Worm (Caenorhabditis elegans) whole organism, L1 larva: ENCODE results near the gene F41D9.2.
A peak's percentile ranks its signal among the peaks of the same experiment; 100 is the strongest.

Experiments
- C04F5.9 ChIP-seq: sonication (generic microtip); optimal IDR thresholded peaks from 2 replicates; lab custom pipeline; 2016; ENCODE audit warnings: missing genetic modification characterization, missing compliant biosample characterization
- C16A3.4 ChIP-seq: fragments of 150-350 bp; optimal IDR thresholded peaks from 2 replicates; lab custom pipeline; 2014; ENCODE audit warnings: missing biosample characterization, missing genetic modification characterization
- C34B4.2 ChIP-seq: sonication (generic microtip); optimal IDR thresholded peaks from 2 replicates; lab custom pipeline; 2017; ENCODE audit warnings: mild to moderate bottlenecking, missing genetic modification characterization, missing compliant biosample characterization
- F16B12.6 ChIP-seq: fragments of 150-350 bp; optimal IDR thresholded peaks from 2 replicates; lab custom pipeline; 2014; ENCODE audit warnings: missing biosample characterization, missing genetic modification characterization
- aha-1 ChIP-seq: fragments of 150-350 bp; optimal IDR thresholded peaks from 2 replicates; lab custom pipeline; 2014; ENCODE audit warnings: missing biosample characterization, missing genetic modification characterization
- alr-1 ChIP-seq: fragments of 200-800 bp; sonication (Bioruptor generic); optimal IDR thresholded peaks from 2 replicates; lab custom pipeline; 2018; ENCODE audit warnings: borderline replicate concordance, mild to moderate bottlenecking, missing genetic modification characterization, missing compliant biosample characterization
- ceh-8 ChIP-seq: fragments of 200-800 bp; sonication (Bioruptor generic); optimal IDR thresholded peaks from 2 replicates; lab custom pipeline; 2018; ENCODE audit warnings: mild to moderate bottlenecking, missing genetic modification characterization, moderate library complexity, missing compliant biosample characterization
- ceh-82 ChIP-seq, 3 experiments: fragments of 150-350 bp in 1 of 3; sonication (generic microtip) in 2 of 3; optimal IDR thresholded peaks; 2 replicates each; lab custom pipeline; 2014 to 2017; ENCODE audit warnings: missing biosample characterization in 3 of 3, missing genetic modification characterization in 3 of 3
- ceh-88 ChIP-seq: fragments of 200-800 bp; sonication (Bioruptor generic); IDR thresholded peaks from 2 replicates; pipeline ENCODE4 v1.3.6; 2022; ENCODE audit warnings: missing genetic modification characterization, missing compliant biosample characterization
- ceh-90 ChIP-seq: sonication (generic microtip); optimal IDR thresholded peaks from 2 replicates; lab custom pipeline; 2016; ENCODE audit warnings: missing genetic modification characterization, missing compliant biosample characterization
- ces-1 ChIP-seq: fragments of 150-350 bp; optimal IDR thresholded peaks from 2 replicates; lab custom pipeline; 2014; ENCODE audit warnings: missing biosample characterization, missing genetic modification reagents, missing genetic modification characterization
- dsc-1 ChIP-seq: sonication (generic microtip); optimal IDR thresholded peaks from 2 replicates; lab custom pipeline; 2016; ENCODE audit warnings: mild to moderate bottlenecking, missing genetic modification characterization, missing compliant biosample characterization
- efl-3 ChIP-seq: fragments of 200-800 bp; sonication (Bioruptor generic); optimal IDR thresholded peaks from 2 replicates; lab custom pipeline; 2018; ENCODE audit warnings: mild to moderate bottlenecking, missing genetic modification characterization, missing compliant biosample characterization
- ets-5 ChIP-seq: fragments of 200-800 bp; sonication (Bioruptor generic); IDR thresholded peaks from 2 replicates; pipeline ENCODE4 v1.3.6; 2022; ENCODE audit warnings: missing genetic modification characterization, missing compliant biosample characterization
- fkh-10 ChIP-seq: sonication (generic microtip); optimal IDR thresholded peaks from 2 replicates; lab custom pipeline; 2017; ENCODE audit warnings: missing biosample characterization, missing genetic modification reagents, missing genetic modification characterization
- fkh-4 ChIP-seq: sonication (generic microtip); optimal IDR thresholded peaks from 2 replicates; lab custom pipeline; 2016; ENCODE audit warnings: missing compliant biosample characterization, missing genetic modification characterization, borderline replicate concordance
- fkh-8 ChIP-seq: sonication (generic microtip); optimal IDR thresholded peaks from 2 replicates; lab custom pipeline; 2016; ENCODE audit warnings: mild to moderate bottlenecking, missing genetic modification characterization, missing compliant biosample characterization
- fos-1 ChIP-seq: fragments of 150-350 bp; optimal IDR thresholded peaks from 2 replicates; lab custom pipeline; 2014; ENCODE audit warnings: missing biosample characterization, missing genetic modification characterization
- hlh-17 ChIP-seq: fragments of 200-800 bp; sonication (Bioruptor generic); optimal IDR thresholded peaks from 2 replicates; lab custom pipeline; 2018; ENCODE audit warnings: missing genetic modification characterization, mild to moderate bottlenecking, missing compliant biosample characterization, moderate library complexity, borderline replicate concordance
- irx-1 ChIP-seq: sonication (generic microtip); optimal IDR thresholded peaks from 2 replicates; lab custom pipeline; 2016; ENCODE audit warnings: missing genetic modification characterization, missing compliant biosample characterization
- isw-1 ChIP-seq: fragments of 200-800 bp; sonication (Bioruptor generic); IDR thresholded peaks from 2 replicates; pipeline ENCODE4 v1.3.6; 2022; ENCODE audit warnings: missing genetic modification characterization, missing compliant biosample characterization
- lin-14 ChIP-seq: fragments of 200-800 bp; sonication (Bioruptor generic); optimal IDR thresholded peaks from 2 replicates; lab custom pipeline; 2018; ENCODE audit warnings: mild to moderate bottlenecking, missing genetic modification characterization, moderate library complexity, missing compliant biosample characterization
- lin-15B ChIP-seq: fragments of 150-350 bp; sonication (generic microtip); optimal IDR thresholded peaks from 3 replicates; lab custom pipeline; 2014; ENCODE audit warnings: missing biosample characterization, missing genetic modification characterization
- lin-35 ChIP-seq, 2 experiments: fragments of 150-350 bp; optimal IDR thresholded peaks; 2 replicates each; lab custom pipeline; 2014; ENCODE audit warnings: missing biosample characterization in 2 of 2, missing genetic modification characterization in 2 of 2, missing genetic modification reagents in 2 of 2
- lir-3 ChIP-seq: sonication (generic microtip); optimal IDR thresholded peaks from 2 replicates; lab custom pipeline; 2016; ENCODE audit warnings: mild to moderate bottlenecking, missing genetic modification characterization, moderate library complexity, missing compliant biosample characterization; ENCODE audit not compliant: poor library complexity
- lsy-2 ChIP-seq, 2 experiments: fragments of 150-350 bp; optimal IDR thresholded peaks; 2 replicates each; lab custom pipeline; 2014; ENCODE audit warnings: missing biosample characterization in 2 of 2, missing genetic modification characterization in 2 of 2
- nhr-19 ChIP-seq: fragments of 200-800 bp; sonication (Bioruptor generic); conservative IDR thresholded peaks from 2 replicates; pipeline ENCODE4 v1.3.6; 2022; ENCODE audit warnings: missing genetic modification characterization, missing compliant biosample characterization
- nhr-20 ChIP-seq: sonication (generic microtip); optimal IDR thresholded peaks from 2 replicates; lab custom pipeline; 2016; ENCODE audit warnings: mild to moderate bottlenecking, missing genetic modification characterization, missing compliant biosample characterization
- nhr-28 ChIP-seq: fragments of 150-350 bp; optimal IDR thresholded peaks from 2 replicates; lab custom pipeline; 2014; ENCODE audit warnings: missing biosample characterization, missing genetic modification characterization
- nhr-71 ChIP-seq: sonication (generic microtip); optimal IDR thresholded peaks from 2 replicates; lab custom pipeline; 2016; ENCODE audit warnings: mild to moderate bottlenecking, missing genetic modification characterization, moderate library complexity, missing compliant biosample characterization
- nhr-84 ChIP-seq: sonication (generic microtip); optimal IDR thresholded peaks from 2 replicates; lab custom pipeline; 2017; ENCODE audit warnings: missing biosample characterization, missing genetic modification characterization
- nhr-85 ChIP-seq: sonication (generic microtip); peaks from one replicate; lab custom pipeline; 2016; ENCODE audit warnings: missing genetic modification characterization, inconsistent platforms, missing compliant biosample characterization
- nhr-90 ChIP-seq: sonication (generic microtip); optimal IDR thresholded peaks from 2 replicates; lab custom pipeline; 2016; ENCODE audit warnings: mild to moderate bottlenecking, missing genetic modification characterization, missing compliant biosample characterization; ENCODE audit not compliant: poor library complexity
- pag-3 ChIP-seq: sonication (generic microtip); optimal IDR thresholded peaks from 2 replicates; lab custom pipeline; 2017; ENCODE audit warnings: missing genetic modification characterization, mild to moderate bottlenecking, missing compliant biosample characterization, antibody characterized with exemption, borderline replicate concordance; ENCODE audit not compliant: insufficient read depth
- pqm-1 ChIP-seq: sonication (generic microtip); optimal IDR thresholded peaks from 3 replicates; lab custom pipeline; 2017; ENCODE audit warnings: missing biosample characterization, missing genetic modification characterization
- rnt-1 ChIP-seq: sonication (generic microtip); optimal IDR thresholded peaks from 2 replicates; lab custom pipeline; 2016; ENCODE audit warnings: mild to moderate bottlenecking, missing genetic modification characterization, moderate library complexity, missing compliant biosample characterization
- snu-23 ChIP-seq: sonication (generic microtip); optimal IDR thresholded peaks from 2 replicates; lab custom pipeline; 2016; ENCODE audit warnings: missing genetic modification characterization, missing compliant biosample characterization
- tbx-2 ChIP-seq: sonication (generic microtip); optimal IDR thresholded peaks from 2 replicates; lab custom pipeline; 2016; ENCODE audit warnings: missing genetic modification characterization, missing compliant biosample characterization
- tlp-1 ChIP-seq: fragments of 150-350 bp; optimal IDR thresholded peaks from 2 replicates; lab custom pipeline; 2014; ENCODE audit warnings: missing biosample characterization, missing genetic modification characterization
- unc-62 ChIP-seq: fragments of 150-350 bp; optimal IDR thresholded peaks from 2 replicates; lab custom pipeline; 2014; ENCODE audit warnings: missing biosample characterization, missing genetic modification reagents, missing genetic modification characterization
- unc-86 ChIP-seq: sonication (generic microtip); optimal IDR thresholded peaks from 2 replicates; lab custom pipeline; 2016; ENCODE audit warnings: missing genetic modification characterization, missing compliant biosample characterization
- unc-98 ChIP-seq: fragments of 200-800 bp; sonication (Bioruptor generic); IDR thresholded peaks from 2 replicates; pipeline ENCODE4 v1.3.6; 2022; ENCODE audit warnings: missing genetic modification characterization, missing compliant biosample characterization
- zip-4 ChIP-seq: fragments of 200-800 bp; sonication (Bioruptor generic); optimal IDR thresholded peaks from 2 replicates; lab custom pipeline; 2018; ENCODE audit warnings: mild to moderate bottlenecking, missing genetic modification characterization, moderate library complexity, missing compliant biosample characterization
- ztf-11 ChIP-seq, 2 experiments: sonication (generic microtip); optimal IDR thresholded peaks; 2 replicates each; lab custom pipeline; 2016 to 2017; ENCODE audit warnings: missing genetic modification characterization in 2 of 2, missing biosample characterization in 1 of 2, missing compliant biosample characterization in 1 of 2

Gene F41D9.2

ce11 chrX:8422020-8422419 lies 37.3 kb upstream of the F41D9.2 start, which contains the start of gene tag-123 (continued):
- TF ChIP-seq ceh-8 (GFP tag; lab: Kevin White, UChicago) = no peak
- peak; percentile 45 for TF ChIP-seq nhr-90 (tag; lab: Kevin White, UChicago)
- no peak for TF ChIP-seq ets-5 (GFP tag; lab: Robert Waterston, UW)
- peak; percentile 33 for TF ChIP-seq unc-86 (tag; lab: Kevin White, UChicago)
- peak; percentile 29 for TF ChIP-seq isw-1 (GFP tag; lab: Robert Waterston, UW)
- TF ChIP-seq lin-14 (GFP tag; lab: Kevin White, UChicago) = peak; percentile 75
- TF ChIP-seq unc-98 (GFP tag; lab: Robert Waterston, UW) = no peak
- TF ChIP-seq ceh-90 (tag; lab: Kevin White, UChicago) = no peak
- peak; percentile 17 for TF ChIP-seq dsc-1 (tag; lab: Kevin White, UChicago)
- no peak for TF ChIP-seq nhr-28
- no peak for TF ChIP-seq irx-1
- TF ChIP-seq efl-3 = no peak
- no peak for TF ChIP-seq C04F5.9
- TF ChIP-seq lsy-2 (tag; optimal IDR thresholded peaks at IDR 0.05; lab: Kevin White, UChicago) = peak; percentile 45 to 77
- TF ChIP-seq ceh-88 (GFP tag; lab: Robert Waterston, UW) = no peak
- TF ChIP-seq tbx-2 (tag; lab: Kevin White, UChicago) = peak; percentile 50
- no peak for TF ChIP-seq nhr-84
- no peak for TF ChIP-seq tlp-1 (tag; lab: Kevin White, UChicago)
- no peak for TF ChIP-seq ces-1
- peak; percentile 47 for TF ChIP-seq nhr-19 (GFP tag; lab: Robert Waterston, UW)
- no peak for TF ChIP-seq fkh-4 (tag; lab: Kevin White, UChicago)
- TF ChIP-seq ceh-82 (tag; optimal IDR thresholded peaks at IDR 0.05; lab: Kevin White, UChicago) = peak in 2 of 3 experiments; percentile 26 to 70
- TF ChIP-seq lin-15B (tag; lab: Kevin White, UChicago) = no peak
- no peak for TF ChIP-seq fkh-10
- TF ChIP-seq fkh-8 (tag; lab: Kevin White, UChicago) = peak; percentile 28
- TF ChIP-seq nhr-20 (tag; lab: Kevin White, UChicago) = peak; percentile 63
- no peak for TF ChIP-seq pqm-1 (tag; lab: Kevin White, UChicago)
- TF ChIP-seq aha-1 (tag; lab: Kevin White, UChicago) = no peak
- TF ChIP-seq ztf-11 (tag; optimal IDR thresholded peaks at IDR 0.05; lab: Kevin White, UChicago) = no peak
- no peak for TF ChIP-seq zip-4 (GFP tag; lab: Kevin White, UChicago)

DNA sequence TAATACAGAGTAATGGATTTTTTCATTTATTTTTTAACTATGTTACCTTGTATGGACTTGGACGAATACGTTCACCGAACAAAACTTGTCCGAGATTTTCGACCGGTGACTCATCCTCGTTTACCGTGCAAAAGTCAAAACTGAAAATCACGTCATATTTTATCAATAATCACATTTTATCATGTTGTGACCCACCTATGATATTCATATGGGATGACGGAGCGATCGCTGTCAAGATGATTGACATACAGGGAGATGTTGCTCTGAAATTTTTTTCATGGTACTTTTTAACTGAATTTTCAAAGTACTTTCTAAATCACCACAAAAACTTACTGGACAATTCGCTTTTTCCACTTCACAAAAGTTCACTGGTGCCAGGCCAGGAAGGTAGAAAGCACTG lies 36.8 kb upstream of the F41D9.2 start:
- TF ChIP-seq alr-1 (tag; lab: Kevin White, UChicago) = peak; percentile 77
- TF ChIP-seq C16A3.4 (tag; lab: Kevin White, UChicago) = no peak

DNA sequence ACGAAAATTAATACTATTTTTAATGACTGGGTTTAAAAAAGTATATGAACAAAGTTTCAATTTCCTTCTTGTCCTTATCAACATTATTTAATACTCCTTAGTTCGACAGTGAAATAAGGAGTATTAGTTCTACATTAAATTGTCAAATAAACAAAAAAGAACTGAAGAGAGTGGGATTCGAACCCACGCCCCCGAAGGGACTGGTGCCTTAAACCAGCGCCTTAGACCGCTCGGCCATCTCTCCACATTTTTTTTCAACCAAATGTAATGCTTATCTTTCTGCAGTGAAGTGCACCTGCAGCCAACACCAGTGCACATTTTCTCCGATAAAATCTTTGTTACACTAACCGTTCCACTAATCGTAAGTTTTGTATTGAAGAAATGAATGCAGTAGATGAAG lies 34.5 kb upstream of the F41D9.2 start:
- no peak for TF ChIP-seq C34B4.2 (tag; lab: Kevin White, UChicago)
- TF ChIP-seq nhr-20 (tag; lab: Kevin White, UChicago) = peak; percentile 10
- TF ChIP-seq zip-4 (GFP tag; lab: Kevin White, UChicago) = no peak
- no peak for TF ChIP-seq nhr-84
- TF ChIP-seq nhr-28 = no peak
- no peak for TF ChIP-seq pag-3
- TF ChIP-seq unc-62 (GFP tag; lab: Kevin White, UChicago) = no peak
- TF ChIP-seq nhr-71 (tag; lab: Kevin White, UChicago) = peak; percentile 2
- peak; percentile 17 for TF ChIP-seq lir-3 (tag; lab: Kevin White, UChicago)
- peak; percentile 7 for TF ChIP-seq rnt-1 (tag; lab: Kevin White, UChicago)
- TF ChIP-seq alr-1 (tag; lab: Kevin White, UChicago) = no peak
- no peak for TF ChIP-seq F16B12.6
- TF ChIP-seq tbx-2 (tag; lab: Kevin White, UChicago) = no peak
- TF ChIP-seq unc-98 (GFP tag; lab: Robert Waterston, UW) = no peak
- peak; percentile 62 for TF ChIP-seq nhr-85 (tag; lab: Kevin White, UChicago)
- TF ChIP-seq snu-23 (GFP tag; lab: Kevin White, UChicago) = no peak
- TF ChIP-seq hlh-17 (GFP tag; lab: Kevin White, UChicago) = no peak
- peak in 1 of 2 experiments; percentile 26 for TF ChIP-seq lin-35 (GFP tag; optimal IDR thresholded peaks at IDR 0.05; lab: Kevin White, UChicago)
- no peak for TF ChIP-seq fos-1
